Fruit fly (Drosophila melanogaster) whole organism, embryonic: ENCODE measurements around the gene CG33647.

Experiments used
- Adf1 ChIP-seq: fragments of 200-800 bp; sonication (Bioruptor generic); IDR thresholded peaks from 2 replicates; pipeline ENCODE4 v1.3.6; 2022; ENCODE audit warnings: missing biosample characterization, missing genetic modification characterization
- Antp ChIP-seq: fragments of 200-800 bp; sonication (Bioruptor generic); optimal IDR thresholded peaks from 3 replicates; lab custom pipeline; 2016; ENCODE audit warnings: missing biosample characterization, missing genetic modification characterization
- B-H2 ChIP-seq: fragments of 200-800 bp; sonication (Bioruptor generic); optimal IDR thresholded peaks from 2 replicates; lab custom pipeline; 2018; ENCODE audit warnings: missing biosample characterization, mild to moderate bottlenecking, missing genetic modification characterization
- Bgb ChIP-seq: fragments of 200-800 bp; sonication (Bioruptor generic); IDR thresholded peaks from 2 replicates; pipeline ENCODE4 v1.3.6; 2022; ENCODE audit warnings: missing biosample characterization, missing genetic modification characterization; ENCODE audit not compliant: partially characterized antibody
- BtbVII ChIP-seq: fragments of 200-800 bp; sonication (Bioruptor generic); optimal IDR thresholded peaks from 3 replicates; lab custom pipeline; 2017; ENCODE audit warnings: missing biosample characterization, mild to moderate bottlenecking, missing genetic modification characterization
- CG11504 ChIP-seq: fragments of 200-800 bp; sonication (Bioruptor generic); optimal IDR thresholded peaks from 3 replicates; lab custom pipeline; 2019; ENCODE audit warnings: missing biosample characterization, mild to moderate bottlenecking, missing genetic modification characterization, moderate library complexity
- CG12391 ChIP-seq: fragments of 200-800 bp; sonication (Bioruptor generic); optimal IDR thresholded peaks from 3 replicates; lab custom pipeline; 2018; ENCODE audit warnings: missing biosample characterization, mild to moderate bottlenecking, missing genetic modification characterization, moderate library complexity
- CG14014 ChIP-seq: fragments of 200-800 bp; sonication (Bioruptor generic); IDR thresholded peaks from 2 replicates; pipeline ENCODE4 v1.3.6; 2022; ENCODE audit warnings: missing biosample characterization, missing genetic modification characterization
- CG15269 ChIP-seq: fragments of 200-800 bp; sonication (Bioruptor generic); optimal IDR thresholded peaks from 2 replicates; lab custom pipeline; 2018; ENCODE audit warnings: missing biosample characterization, mild to moderate bottlenecking, missing genetic modification characterization, moderate library complexity
- CG16813 ChIP-seq: fragments of 200-800 bp; sonication (Bioruptor generic); IDR thresholded peaks from 3 replicates; pipeline ENCODE4 v1.3.6; 2022; ENCODE audit warnings: missing biosample characterization, missing genetic modification characterization; ENCODE audit not compliant: partially characterized antibody
- CG17568 ChIP-seq: fragments of 200-800 bp; sonication (Bioruptor generic); optimal IDR thresholded peaks from 2 replicates; lab custom pipeline; 2018; ENCODE audit warnings: missing biosample characterization, mild to moderate bottlenecking, missing genetic modification characterization, moderate library complexity
- CG17912 ChIP-seq: fragments of 200-800 bp; sonication (Bioruptor generic); optimal IDR thresholded peaks from 2 replicates; lab custom pipeline; 2018; ENCODE audit warnings: missing biosample characterization, mild to moderate bottlenecking, missing genetic modification characterization
- CG3281 ChIP-seq: fragments of 200-800 bp; sonication (Bioruptor generic); optimal IDR thresholded peaks from 3 replicates; lab custom pipeline; 2017; ENCODE audit warnings: missing biosample characterization, mild to moderate bottlenecking, missing genetic modification characterization
- CG4424 ChIP-seq: fragments of 200-800 bp; sonication (Bioruptor generic); optimal IDR thresholded peaks from 3 replicates; lab custom pipeline; 2016; ENCODE audit warnings: missing biosample characterization, missing genetic modification characterization
- CG5953 ChIP-seq: fragments of 200-800 bp; sonication (Bioruptor generic); IDR thresholded peaks from 2 replicates; pipeline ENCODE4 v1.3.6; 2022; ENCODE audit warnings: missing biosample characterization, missing genetic modification characterization
- CG6689 ChIP-seq: fragments of 200-800 bp; sonication (Bioruptor generic); IDR thresholded peaks from 2 replicates; pipeline ENCODE4 v1.3.6; 2022; ENCODE audit warnings: missing biosample characterization, missing genetic modification characterization
- CG8765 ChIP-seq: fragments of 200-800 bp; sonication (Bioruptor generic); IDR thresholded peaks from 2 replicates; pipeline ENCODE4 v1.3.6; 2022; ENCODE audit warnings: missing biosample characterization, missing genetic modification characterization
- CG8924 ChIP-seq: fragments of 200-800 bp; optimal IDR thresholded peaks from 3 replicates; lab custom pipeline; 2019; ENCODE audit warnings: missing biosample characterization, mild to moderate bottlenecking, missing genetic modification characterization, moderate library complexity
- CG9215 ChIP-seq: fragments of 200-800 bp; sonication (Bioruptor generic); IDR thresholded peaks from 2 replicates; pipeline ENCODE4 v1.3.6; 2022; ENCODE audit warnings: missing biosample characterization, missing genetic modification characterization
- CG9437 ChIP-seq: fragments of 200-800 bp; sonication (Bioruptor generic); optimal IDR thresholded peaks from 2 replicates; lab custom pipeline; 2018; ENCODE audit warnings: missing biosample characterization, mild to moderate bottlenecking, missing genetic modification characterization
- D ChIP-seq, 2 experiments: fragments of 200-800 bp in 1 of 2; fragments of >200 bp in 1 of 2; sonication (Bioruptor generic) in 1 of 2; optimal IDR thresholded peaks; 2 replicates in 1 of 2; 3 replicates in 1 of 2; lab custom pipeline; 2017; ENCODE audit warnings: mild to moderate bottlenecking in 1 of 2, missing biosample characterization in 1 of 2, missing genetic modification characterization in 1 of 2, missing genetic modification reagents in 1 of 2
- Dp ChIP-seq: fragments of 200-800 bp; sonication (Bioruptor generic); optimal IDR thresholded peaks from 2 replicates; lab custom pipeline; 2018; ENCODE audit warnings: missing biosample characterization, mild to moderate bottlenecking, missing genetic modification characterization, moderate library complexity
- HLH4C ChIP-seq: fragments of 200-800 bp; sonication (Bioruptor generic); IDR thresholded peaks from 3 replicates; pipeline ENCODE4 v1.3.6; 2022; ENCODE audit warnings: missing biosample characterization, missing genetic modification characterization; ENCODE audit not compliant: partially characterized antibody
- Hand ChIP-seq: fragments of 200-800 bp; sonication (Bioruptor generic); optimal IDR thresholded peaks from 2 replicates; lab custom pipeline; 2017; ENCODE audit warnings: mild to moderate bottlenecking, missing biosample characterization, missing genetic modification reagents, missing genetic modification characterization
- HmgZ ChIP-seq: fragments of 200-800 bp; sonication (Bioruptor generic); optimal IDR thresholded peaks from 2 replicates; lab custom pipeline; 2018; ENCODE audit warnings: missing biosample characterization, mild to moderate bottlenecking, missing genetic modification characterization
- Lhr ChIP-seq: fragments of 200-800 bp; sonication (Bioruptor generic); optimal IDR thresholded peaks from 3 replicates; lab custom pipeline; 2017; ENCODE audit warnings: mild to moderate bottlenecking, missing biosample characterization, missing genetic modification reagents, missing genetic modification characterization
- NC2β ChIP-seq: fragments of 200-800 bp; sonication (Bioruptor generic); optimal IDR thresholded peaks from 2 replicates; lab custom pipeline; 2016; ENCODE audit warnings: missing biosample characterization, missing genetic modification characterization
- Ptx1 ChIP-seq: fragments of 200-800 bp; sonication (Bioruptor generic); IDR thresholded peaks from 2 replicates; pipeline ENCODE4 v1.3.6; 2022; ENCODE audit warnings: missing biosample characterization, missing genetic modification characterization
- Tbp ChIP-seq: fragments of >200 bp; optimal IDR thresholded peaks from 2 replicates; lab custom pipeline; 2018; ENCODE audit warnings: missing biosample characterization, missing genetic modification characterization
- ase ChIP-seq: fragments of 200-800 bp; sonication (Bioruptor generic); IDR thresholded peaks from 3 replicates; pipeline ENCODE4 v1.3.6; 2022; ENCODE audit warnings: missing biosample characterization, missing genetic modification characterization
- chm ChIP-seq: fragments of 200-800 bp; sonication (Bioruptor generic); IDR thresholded peaks from 2 replicates; pipeline ENCODE4 v1.3.6; 2022; ENCODE audit warnings: missing biosample characterization, missing genetic modification characterization
- dimm ChIP-seq: fragments of 200-800 bp; sonication (Bioruptor generic); IDR thresholded peaks from 2 replicates; pipeline ENCODE4 v1.3.6; 2022; ENCODE audit warnings: missing biosample characterization, missing genetic modification characterization
- fd64A ChIP-seq: fragments of 200-800 bp; sonication (Bioruptor generic); optimal IDR thresholded peaks from 3 replicates; lab custom pipeline; 2018; ENCODE audit warnings: missing biosample characterization, mild to moderate bottlenecking, missing genetic modification characterization
- gro ChIP-seq: fragments of 200-800 bp; sonication (Bioruptor generic); optimal IDR thresholded peaks from 2 replicates; lab custom pipeline; 2016; ENCODE audit warnings: missing biosample characterization, missing genetic modification characterization
- hb ChIP-seq: fragments of 200-800 bp; sonication (Bioruptor generic); IDR thresholded peaks from 3 replicates; pipeline ENCODE4 v1.3.6; 2022; ENCODE audit warnings: missing biosample characterization, missing genetic modification characterization; ENCODE audit not compliant: partially characterized antibody
- lmd ChIP-seq: fragments of 200-800 bp; sonication (Bioruptor generic); IDR thresholded peaks from 2 replicates; pipeline ENCODE4 v1.3.6; 2022; ENCODE audit warnings: missing biosample characterization, missing genetic modification characterization
- maf-S ChIP-seq: fragments of 200-800 bp; sonication (Bioruptor generic); optimal IDR thresholded peaks from 2 replicates; lab custom pipeline; 2016; ENCODE audit warnings: missing biosample characterization, missing genetic modification characterization
- oc ChIP-seq: fragments of 200-800 bp; sonication (Bioruptor generic); optimal IDR thresholded peaks from 2 replicates; lab custom pipeline; 2018; ENCODE audit warnings: missing biosample characterization, mild to moderate bottlenecking, missing genetic modification characterization, moderate library complexity
- odd ChIP-seq: fragments of 200-800 bp; sonication (Bioruptor generic); optimal IDR thresholded peaks from 2 replicates; lab custom pipeline; 2017; ENCODE audit warnings: missing biosample characterization, mild to moderate bottlenecking, missing genetic modification characterization
- pfk ChIP-seq: fragments of 200-800 bp; sonication (Bioruptor generic); optimal IDR thresholded peaks from 2 replicates; lab custom pipeline; 2018; ENCODE audit warnings: missing biosample characterization, mild to moderate bottlenecking, missing genetic modification characterization, moderate library complexity
- pho ChIP-seq: fragments of 200-800 bp; sonication (Bioruptor generic); optimal IDR thresholded peaks from 2 replicates; lab custom pipeline; 2016; ENCODE audit warnings: missing biosample characterization, missing genetic modification characterization
- repo ChIP-seq: fragments of 200-800 bp; sonication (Bioruptor generic); optimal IDR thresholded peaks from 2 replicates; lab custom pipeline; 2016; ENCODE audit warnings: missing biosample characterization, missing genetic modification characterization
- sc ChIP-seq, 3 experiments: fragments of >200 bp in 2 of 3; fragments of 200-800 bp in 1 of 3; sonication (Bioruptor generic) in 1 of 3; optimal IDR thresholded peaks; 2 replicates in 2 of 3; 3 replicates in 1 of 3; lab custom pipeline; 2017; ENCODE audit warnings: mild to moderate bottlenecking in 1 of 3, missing biosample characterization in 1 of 3, missing genetic modification characterization in 1 of 3, missing genetic modification reagents in 1 of 3
- seq ChIP-seq: fragments of 200-800 bp; sonication (Bioruptor generic); IDR thresholded peaks from 2 replicates; pipeline ENCODE4 v1.3.6; 2022; ENCODE audit warnings: missing biosample characterization, missing genetic modification characterization
- sqz ChIP-seq: fragments of 200-800 bp; sonication (Bioruptor generic); optimal IDR thresholded peaks from 3 replicates; lab custom pipeline; 2018; ENCODE audit warnings: missing biosample characterization, mild to moderate bottlenecking, missing genetic modification characterization
- ssp ChIP-seq: fragments of 200-800 bp; sonication (Bioruptor generic); IDR thresholded peaks from 2 replicates; pipeline ENCODE4 v1.3.6; 2022; ENCODE audit warnings: missing biosample characterization, missing genetic modification characterization
- trem ChIP-seq: fragments of 200-800 bp; optimal IDR thresholded peaks from 3 replicates; lab custom pipeline; 2019; ENCODE audit warnings: missing biosample characterization, mild to moderate bottlenecking, missing genetic modification characterization, moderate library complexity
- vfl ChIP-seq: fragments of 200-800 bp; sonication (Bioruptor generic); optimal IDR thresholded peaks from 2 replicates; lab custom pipeline; 2016; ENCODE audit warnings: missing biosample characterization, missing genetic modification characterization
- zen ChIP-seq: fragments of 200-800 bp; sonication (Bioruptor generic); optimal IDR thresholded peaks from 3 replicates; lab custom pipeline; 2018; ENCODE audit warnings: missing biosample characterization, mild to moderate bottlenecking, missing genetic modification characterization, moderate library complexity

CG33647 gene

DNA sequence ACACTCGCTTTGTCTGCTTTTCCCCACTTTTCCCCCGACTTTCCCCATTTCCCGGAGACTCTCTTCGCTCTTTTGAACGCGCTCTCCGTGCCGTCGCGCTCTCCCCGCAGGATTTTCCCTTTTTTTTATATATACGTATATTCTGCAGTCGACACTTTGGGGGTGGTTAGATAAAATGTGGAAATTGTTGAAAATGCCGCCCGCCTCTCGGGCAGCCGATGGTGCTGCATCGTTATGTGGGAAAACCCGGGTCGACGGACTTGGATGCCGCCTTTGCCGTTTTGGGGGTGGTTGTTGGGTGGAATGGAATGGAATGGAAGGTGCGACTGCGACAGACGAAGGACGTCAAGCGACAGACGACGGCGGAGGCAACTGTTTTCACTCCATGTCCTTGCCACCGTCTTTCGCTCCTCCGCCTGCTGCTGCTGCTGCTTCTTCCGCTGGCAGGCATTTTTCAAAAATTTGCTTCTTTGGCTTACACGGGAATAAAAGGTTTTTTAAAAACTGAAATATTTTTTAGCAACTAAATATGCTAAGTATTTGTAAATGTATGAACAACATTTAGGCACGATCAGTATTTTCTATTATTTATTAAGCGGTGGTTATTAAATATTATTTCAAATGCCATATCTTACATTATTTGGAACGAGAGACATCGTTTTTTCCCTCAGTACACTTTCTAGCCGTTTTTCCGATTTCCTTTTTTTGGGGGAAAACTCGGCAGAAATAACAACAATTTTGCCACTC, 5.2 kb upstream of the CG33647 start (continued):
- TF ChIP-seq fd64A (no peak), repo (GFP tag; lab: Kevin White, UChicago) (no peak), D (optimal IDR thresholded peaks at IDR 0.05; lab: Kevin White, UChicago) (no peak), D (GFP tag; optimal IDR thresholded peaks at IDR 0.05; lab: Kevin White, UChicago) (no peak), seq (GFP tag; lab: Robert Waterston, UW) (peak; percentile 35; the same call in 1 of the 2 replicates), CG8765 (GFP tag; lab: Robert Waterston, UW) (no peak), ssp (GFP tag; lab: Robert Waterston, UW) (no peak), CG15269 (tag; lab: Kevin White, UChicago) (peak; percentile 48), HmgZ (tag; lab: Kevin White, UChicago) (no peak), zen (tag; lab: Kevin White, UChicago) (no peak), CG17912 (GFP tag; lab: Kevin White, UChicago) (no peak), dimm (GFP tag; lab: Robert Waterston, UW) (no peak), CG4424 (GFP tag; lab: Kevin White, UChicago) (no peak), odd (GFP tag; lab: Kevin White, UChicago) (no peak), hb (no peak), oc (tag; lab: Kevin White, UChicago) (no peak), chm (GFP tag; lab: Robert Waterston, UW) (no peak), CG9215 (no peak), BtbVII (GFP tag; lab: Kevin White, UChicago) (no peak), Hand (GFP tag; lab: Kevin White, UChicago) (peak; percentile 34), CG12391 (tag; lab: Kevin White, UChicago) (peak; percentile 50), CG3281 (GFP tag; lab: Kevin White, UChicago) (peak; percentile 30), Tbp (GFP tag; lab: Kevin White, UChicago) (no peak), NC2β (GFP tag; lab: Kevin White, UChicago) (no peak), Bgb (GFP tag; lab: Robert Waterston, UW) (no peak), gro (no peak), CG11504 (peak; percentile 62), Ptx1 (peak; percentile 23; the same call in 1 of the 2 replicates), CG14014 (peak; percentile 41; the same call in 1 of the 2 replicates), sc (optimal IDR thresholded peaks at IDR 0.05; lab: Kevin White, UChicago) (no peak), sc (GFP tag; optimal IDR thresholded peaks at IDR 0.05; lab: Kevin White, UChicago) (no peak), CG9437 (GFP tag; lab: Kevin White, UChicago) (no peak), HLH4C (GFP tag; lab: Robert Waterston, UW) (0 out of 3 replicates have a peak, but pooled peaks have one; percentile 19), Antp (GFP tag; lab: Kevin White, UChicago) (no peak), sqz (peak; percentile 19), pfk (no peak), Adf1 (GFP tag; lab: Robert Waterston, UW) (no peak), vfl (GFP tag; lab: Kevin White, UChicago) (no peak), CG16813 (GFP tag; lab: Robert Waterston, UW) (no peak), ase (no peak), CG6689 (no peak), CG8924 (tag; lab: Kevin White, UChicago) (peak; percentile 32), B-H2 (GFP tag; lab: Kevin White, UChicago) (no peak), lmd (GFP tag; lab: Robert Waterston, UW) (no peak), trem (tag; lab: Kevin White, UChicago) (no peak), CG5953 (GFP tag; lab: Robert Waterston, UW) (no peak), pho (GFP tag; lab: Kevin White, UChicago) (no peak), Lhr (GFP tag; lab: Kevin White, UChicago) (no peak), Dp (GFP tag; lab: Kevin White, UChicago) (no peak), maf-S (GFP tag; lab: Kevin White, UChicago) (no peak), CG17568 (GFP tag; lab: Kevin White, UChicago) (no peak)
